Worm (Caenorhabditis elegans) whole organism, late embryonic: ENCODE results near the gene dod-22.

ENCODE experiments used
- C38D4.7 ChIP-seq: fragments of 200-800 bp; sonication (Bioruptor generic); optimal IDR thresholded peaks from 2 replicates; lab custom pipeline; 2018; ENCODE audit warnings: mild to moderate bottlenecking, missing genetic modification characterization, moderate library complexity, missing compliant biosample characterization
- K09A11.1 ChIP-seq: sonication (generic microtip); optimal IDR thresholded peaks from 2 replicates; lab custom pipeline; 2017; ENCODE audit warnings: antibody characterized with exemption, mild to moderate bottlenecking, missing genetic modification characterization, missing compliant biosample characterization; ENCODE audit not compliant: insufficient read depth
- Y22D7AL.16 ChIP-seq: sonication (generic microtip); optimal IDR thresholded peaks from 2 replicates; lab custom pipeline; 2016; ENCODE audit warnings: missing genetic modification characterization, missing compliant biosample characterization
- ama-1 ChIP-seq: fragments of 150-350 bp; optimal IDR thresholded peaks from 2 replicates; lab custom pipeline; 2014
- ceh-14 ChIP-seq: sonication (generic microtip); optimal IDR thresholded peaks from 2 replicates; lab custom pipeline; 2016; ENCODE audit warnings: missing genotype, missing genetic modification characterization, missing compliant biosample characterization
- ceh-18 ChIP-seq: sonication (generic microtip); optimal IDR thresholded peaks from 2 replicates; lab custom pipeline; 2016; ENCODE audit warnings: missing genetic modification characterization, missing compliant biosample characterization
- ceh-2 ChIP-seq: sonication (generic microtip); optimal IDR thresholded peaks from 2 replicates; lab custom pipeline; 2016; ENCODE audit warnings: missing genotype, missing genetic modification characterization, missing compliant biosample characterization
- ceh-24 ChIP-seq: sonication (generic microtip); optimal IDR thresholded peaks from 2 replicates; lab custom pipeline; 2016; ENCODE audit warnings: mild to moderate bottlenecking, missing genetic modification characterization, missing compliant biosample characterization
- ceh-45 ChIP-seq: fragments of 200-800 bp; sonication (Bioruptor generic); IDR thresholded peaks from 2 replicates; pipeline ENCODE4 v1.3.6; 2022; ENCODE audit warnings: missing genetic modification reagents, missing genetic modification characterization, missing compliant biosample characterization
- ceh-48 ChIP-seq: sonication (generic microtip); optimal IDR thresholded peaks from 2 replicates; lab custom pipeline; 2016; ENCODE audit warnings: missing genetic modification characterization, inconsistent platforms, missing compliant biosample characterization
- ceh-9 ChIP-seq: sonication (generic microtip); optimal IDR thresholded peaks from 2 replicates; lab custom pipeline; 2016; ENCODE audit warnings: mild to moderate bottlenecking, missing genetic modification characterization, inconsistent platforms, missing compliant biosample characterization
- che-1 ChIP-seq: sonication (generic microtip); optimal IDR thresholded peaks from 2 replicates; lab custom pipeline; 2016; ENCODE audit warnings: mild to moderate bottlenecking, missing genetic modification characterization, missing compliant biosample characterization
- dmd-4 ChIP-seq: sonication (generic microtip); optimal IDR thresholded peaks from 2 replicates; lab custom pipeline; 2016; ENCODE audit warnings: borderline replicate concordance, missing genetic modification characterization, missing compliant biosample characterization
- elt-2 ChIP-seq: sonication (generic microtip); optimal IDR thresholded peaks from 2 replicates; lab custom pipeline; 2016; ENCODE audit warnings: missing genetic modification reagents, missing genetic modification characterization, missing compliant biosample characterization
- elt-4 ChIP-seq: sonication (generic microtip); optimal IDR thresholded peaks from 2 replicates; lab custom pipeline; 2016; ENCODE audit warnings: missing genetic modification characterization, missing compliant biosample characterization
- ets-4 ChIP-seq: sonication (generic microtip); optimal IDR thresholded peaks from 2 replicates; lab custom pipeline; 2016; ENCODE audit warnings: missing genetic modification characterization, missing compliant biosample characterization
- eyg-1 ChIP-seq: sonication (generic microtip); optimal IDR thresholded peaks from 2 replicates; lab custom pipeline; 2016; ENCODE audit warnings: missing genotype, missing genetic modification characterization, missing compliant biosample characterization
- gmeb-2 ChIP-seq: sonication (generic microtip); optimal IDR thresholded peaks from 2 replicates; lab custom pipeline; 2016; ENCODE audit warnings: missing genetic modification characterization, inconsistent platforms, missing compliant biosample characterization
- hlh-15 ChIP-seq: sonication (generic microtip); optimal IDR thresholded peaks from 2 replicates; lab custom pipeline; 2016; ENCODE audit warnings: missing genetic modification characterization, missing compliant biosample characterization
- hlh-30 ChIP-seq: sonication (generic microtip); optimal IDR thresholded peaks from 2 replicates; lab custom pipeline; 2017; ENCODE audit warnings: antibody characterized with exemption, missing genetic modification characterization, missing compliant biosample characterization; ENCODE audit not compliant: insufficient read depth
- hlh-6 ChIP-seq: sonication (generic microtip); optimal IDR thresholded peaks from 2 replicates; lab custom pipeline; 2016; ENCODE audit warnings: missing genotype, missing genetic modification characterization, missing compliant biosample characterization
- hlh-8 ChIP-seq: sonication (generic microtip); optimal IDR thresholded peaks from 2 replicates; lab custom pipeline; 2016; ENCODE audit warnings: missing genotype, missing genetic modification characterization, missing compliant biosample characterization
- lin-11 ChIP-seq: fragments of 200-800 bp; sonication (Bioruptor generic); optimal IDR thresholded peaks from 2 replicates; lab custom pipeline; 2018; ENCODE audit warnings: mild to moderate bottlenecking, missing genetic modification characterization, missing compliant biosample characterization
- nhr-11 ChIP-seq: fragments of 150-350 bp; optimal IDR thresholded peaks from 2 replicates; lab custom pipeline; 2014; ENCODE audit warnings: missing biosample characterization, missing genetic modification characterization
- odd-2 ChIP-seq: sonication (generic microtip); optimal IDR thresholded peaks from 2 replicates; lab custom pipeline; 2017; ENCODE audit warnings: antibody characterized with exemption, mild to moderate bottlenecking, missing genetic modification characterization, missing compliant biosample characterization
- pag-3 ChIP-seq: sonication (generic microtip); optimal IDR thresholded peaks from 2 replicates; lab custom pipeline; 2016; ENCODE audit warnings: missing compliant biosample characterization, missing genetic modification characterization, borderline replicate concordance
- pat-9 ChIP-seq: fragments of 200-800 bp; sonication (Bioruptor generic); optimal IDR thresholded peaks from 2 replicates; lab custom pipeline; 2018; ENCODE audit warnings: mild to moderate bottlenecking, missing genetic modification characterization, moderate library complexity, missing compliant biosample characterization
- pax-1 ChIP-seq: fragments of 150-350 bp; optimal IDR thresholded peaks from 2 replicates; lab custom pipeline; 2014; ENCODE audit warnings: missing biosample characterization, missing genetic modification characterization
- pha-2 ChIP-seq: sonication (generic microtip); optimal IDR thresholded peaks from 2 replicates; lab custom pipeline; 2017; ENCODE audit warnings: mild to moderate bottlenecking, missing genetic modification characterization, missing compliant biosample characterization
- pha-4 ChIP-seq: fragments of 150-350 bp; optimal IDR thresholded peaks from 2 replicates; lab custom pipeline; 2018; ENCODE audit warnings: missing biosample characterization, missing genetic modification reagents, missing genetic modification characterization
- sox-2 ChIP-seq: fragments of 200-800 bp; sonication (Bioruptor generic); IDR thresholded peaks from 2 replicates; pipeline ENCODE4 v1.3.6; 2022; ENCODE audit warnings: missing genetic modification reagents, missing genetic modification characterization, missing compliant biosample characterization
- tbx-2 ChIP-seq: sonication (generic microtip); optimal IDR thresholded peaks from 2 replicates; lab custom pipeline; 2016; ENCODE audit warnings: missing genetic modification characterization, missing compliant biosample characterization
- ttx-3 ChIP-seq: sonication (generic microtip); optimal IDR thresholded peaks from 2 replicates; lab custom pipeline; 2016; ENCODE audit warnings: missing genetic modification reagents, missing genetic modification characterization, missing compliant biosample characterization
- unc-42 ChIP-seq: sonication (generic microtip); optimal IDR thresholded peaks from 2 replicates; lab custom pipeline; 2016; ENCODE audit warnings: missing genotype, missing genetic modification characterization, missing compliant biosample characterization
- unc-86 ChIP-seq: sonication (generic microtip); optimal IDR thresholded peaks from 2 replicates; lab custom pipeline; 2016; ENCODE audit warnings: missing genetic modification characterization, missing compliant biosample characterization
- zip-5 ChIP-seq: sonication (generic microtip); optimal IDR thresholded peaks from 2 replicates; lab custom pipeline; 2016; ENCODE audit warnings: missing genetic modification characterization, missing compliant biosample characterization

The dod-22 gene

ce11 chrIV:12946488-12946887, 18.7 kb upstream of the dod-22 start, which contains the start of gene F55G11.1:
F55G11.1 (minus strand) TSS chrIV:12946588.
- no peak for TF ChIP-seq ceh-14 (tag; lab: Kevin White, UChicago)
- no peak for TF ChIP-seq ceh-24
- no peak for TF ChIP-seq hlh-15 (tag; lab: Kevin White, UChicago)
- TF ChIP-seq elt-2 (tag; lab: Kevin White, UChicago): no peak
- TF ChIP-seq ama-1: no peak
- TF ChIP-seq pax-1 (tag; lab: Kevin White, UChicago): no peak
- no peak for TF ChIP-seq hlh-8 (tag; lab: Kevin White, UChicago)
- no peak for TF ChIP-seq tbx-2
- TF ChIP-seq ets-4: no peak
- TF ChIP-seq ttx-3 (tag; lab: Kevin White, UChicago): no peak

ce11 chrIV:12948470-12948869, 16.7 kb upstream of the dod-22 start, which contains the start of gene F55G11.10:
F55G11.10 (plus strand) TSS chrIV:12948770.
- no peak for TF ChIP-seq eyg-1
- no peak for TF ChIP-seq nhr-11 (tag; lab: Kevin White, UChicago)
- TF ChIP-seq ceh-9 (tag; lab: Kevin White, UChicago): no peak
- no peak for TF ChIP-seq hlh-6 (tag; lab: Kevin White, UChicago)
- no peak for TF ChIP-seq ceh-18 (tag; lab: Kevin White, UChicago)
- no peak for TF ChIP-seq ceh-45
- no peak for TF ChIP-seq dmd-4 (tag; lab: Kevin White, UChicago)
- no peak for TF ChIP-seq pag-3 (tag; lab: Kevin White, UChicago)
- TF ChIP-seq unc-42 (tag; lab: Kevin White, UChicago): no peak

ce11 chrIV:12957730-12958129, 7.4 kb upstream of the dod-22 start, which contains the start of gene F55G11.6:
F55G11.6 (plus strand) TSS chrIV:12958030.
- TF ChIP-seq lin-11 (tag; lab: Kevin White, UChicago) (no peak), ama-1 (no peak), hlh-30 (tag; lab: Kevin White, UChicago) (no peak), ceh-48 (tag; lab: Kevin White, UChicago) (no peak), pag-3 (tag; lab: Kevin White, UChicago) (no peak), odd-2 (tag; lab: Kevin White, UChicago) (no peak), K09A11.1 (tag; lab: Kevin White, UChicago) (no peak), zip-5 (tag; lab: Kevin White, UChicago) (no peak), ceh-18 (tag; lab: Kevin White, UChicago) (no peak), Y22D7AL.16 (tag; lab: Kevin White, UChicago) (no peak), pha-4 (tag; lab: Kevin White, UChicago) (no peak), C38D4.7 (GFP tag; lab: Kevin White, UChicago) (no peak), dmd-4 (tag; lab: Kevin White, UChicago) (no peak)

ce11 chrIV:12960136-12960535, 5.0 kb upstream of the dod-22 start, which contains the start of gene F55G11.7:
F55G11.7 (plus strand) TSS chrIV:12960436.
- TF ChIP-seq sox-2 (GFP tag; lab: Robert Waterston, UW) (no peak), ama-1 (no peak)

ce11 chrIV:12962564-12962963, 2.6 kb upstream of the dod-22 start, which contains the start of gene F55G11.8:
F55G11.8 (plus strand) TSS chrIV:12962808.
- peak; percentile 3 for TF ChIP-seq elt-2 (tag; lab: Kevin White, UChicago)
- TF ChIP-seq elt-4 (tag; lab: Kevin White, UChicago): no peak

- no peak for TF ChIP-seq unc-42 (tag; lab: Kevin White, UChicago)
- no peak for TF ChIP-seq ceh-14 (tag; lab: Kevin White, UChicago)
- no peak for TF ChIP-seq ceh-48 (tag; lab: Kevin White, UChicago)
- TF ChIP-seq ceh-2 (tag; lab: Kevin White, UChicago): no peak
- TF ChIP-seq pat-9 (tag; lab: Kevin White, UChicago): no peak
- TF ChIP-seq gmeb-2 (tag; lab: Kevin White, UChicago): no peak
- TF ChIP-seq che-1 (tag; lab: Kevin White, UChicago): no peak
- TF ChIP-seq unc-86 (tag; lab: Kevin White, UChicago): no peak
- no peak for TF ChIP-seq pha-2
- no peak for TF ChIP-seq K09A11.1 (tag; lab: Kevin White, UChicago)
Observed at ce11 chrIV:12964648-12965047, 526 bp upstream of the dod-22 start.
